Worm (Caenorhabditis elegans): ENCODE data around the gene srd-74.

The srd-74 gene

ce11 chrIII:11781800-11782199 is at the start of gene srd-74:
TSS of gene srd-74 (plus strand) at chrIII:11782100.
- TF ChIP-seq tra-4 (tag; optimal IDR thresholded peaks at IDR 0.05) (no peak), ceh-36 (tag; optimal IDR thresholded peaks at IDR 0.05) (no peak), tbx-37 (GFP tag; conservative IDR thresholded peaks at IDR 0.05) (no peak), B0310.2 (tag; optimal IDR thresholded peaks at IDR 0.05) (no peak), hmg-4 (GFP tag; optimal IDR thresholded peaks at IDR 0.05) (no peak), hmbx-1 (tag; optimal IDR thresholded peaks at IDR 0.05) (no peak), ama-1 (optimal IDR thresholded peaks at IDR 0.05) (no peak)

ce11 chrIII:11732943-11733342 is 49.0 kb upstream of the srd-74 start:
- TF ChIP-seq ama-1 (optimal IDR thresholded peaks at IDR 0.05) (no peak), hmbx-1 (tag; optimal IDR thresholded peaks at IDR 0.05) (no peak), ceh-13 (GFP tag; optimal IDR thresholded peaks at IDR 0.05) (no peak), hmg-4 (GFP tag; optimal IDR thresholded peaks at IDR 0.05) (no peak), ets-7 (tag; optimal IDR thresholded peaks at IDR 0.05) (no peak), pes-1 (GFP tag; IDR thresholded peaks at IDR 0.05) (no peak), flt-1 (GFP tag; IDR thresholded peaks at IDR 0.05) (no peak)

- TF ChIP-seq tra-4 (tag; optimal IDR thresholded peaks at IDR 0.05): no peak
- no peak for TF ChIP-seq B0310.2 (tag; optimal IDR thresholded peaks at IDR 0.05)
- no peak for TF ChIP-seq ceh-13 (GFP tag; optimal IDR thresholded peaks at IDR 0.05)
- TF ChIP-seq ceh-36 (tag; optimal IDR thresholded peaks at IDR 0.05): no peak
- TF ChIP-seq scrt-1 (GFP tag; IDR thresholded peaks at IDR 0.05): no peak
- TF ChIP-seq tbx-11 (GFP tag; IDR thresholded peaks at IDR 0.05): no peak
- no peak for TF ChIP-seq hnd-1 (tag; optimal IDR thresholded peaks at IDR 0.05)
- TF ChIP-seq ets-7 (tag; optimal IDR thresholded peaks at IDR 0.05): no peak
- no peak for TF ChIP-seq ama-1 (optimal IDR thresholded peaks at IDR 0.05)
- no peak for TF ChIP-seq tbx-37 (GFP tag; conservative IDR thresholded peaks at IDR 0.05)
- TF ChIP-seq hmg-4 (GFP tag; optimal IDR thresholded peaks at IDR 0.05): no peak
- no peak for TF ChIP-seq aly-1 (tag; optimal IDR thresholded peaks at IDR 0.05)
- TF ChIP-seq hmbx-1 (tag; optimal IDR thresholded peaks at IDR 0.05): no peak
- no peak for TF ChIP-seq pes-1 (GFP tag; IDR thresholded peaks at IDR 0.05)
- TF ChIP-seq sea-1 (GFP tag; conservative IDR thresholded peaks at IDR 0.05): no peak
- TF ChIP-seq F13C5.2 (tag; optimal IDR thresholded peaks at IDR 0.05): no peak
- no peak for TF ChIP-seq flt-1 (GFP tag; IDR thresholded peaks at IDR 0.05)
These were observed 44.4 kb upstream of the srd-74 start, which contains the start of gene sup-1 for ce11 chrIII:11737527-11737926. TSS of gene sup-1 (minus strand) at chrIII:11737627.

- TF ChIP-seq ceh-13 (GFP tag; optimal IDR thresholded peaks at IDR 0.05): no peak
- TF ChIP-seq aly-1 (tag; optimal IDR thresholded peaks at IDR 0.05): no peak
- TF ChIP-seq hmg-4 (GFP tag; optimal IDR thresholded peaks at IDR 0.05): no peak
- no peak for TF ChIP-seq hnd-1 (tag; optimal IDR thresholded peaks at IDR 0.05)
- TF ChIP-seq flt-1 (GFP tag; IDR thresholded peaks at IDR 0.05): no peak
- TF ChIP-seq F13C5.2 (tag; optimal IDR thresholded peaks at IDR 0.05): no peak
- TF ChIP-seq sea-1 (GFP tag; conservative IDR thresholded peaks at IDR 0.05): no peak
- TF ChIP-seq ets-7 (tag; optimal IDR thresholded peaks at IDR 0.05): no peak
These were observed 43.4 kb upstream of the srd-74 start for ce11 chrIII:11738482-11738881.

ce11 chrIII:11740868-11741267 is 41.0 kb upstream of the srd-74 start:
- no peak for TF ChIP-seq B0310.2 (tag; optimal IDR thresholded peaks at IDR 0.05)
- no peak for TF ChIP-seq scrt-1 (GFP tag; IDR thresholded peaks at IDR 0.05)
- no peak for TF ChIP-seq flt-1 (GFP tag; IDR thresholded peaks at IDR 0.05)
- no peak for TF ChIP-seq tbx-37 (GFP tag; conservative IDR thresholded peaks at IDR 0.05)
- no peak for TF ChIP-seq pes-1 (GFP tag; IDR thresholded peaks at IDR 0.05)
- TF ChIP-seq ama-1 (optimal IDR thresholded peaks at IDR 0.05): no peak
- no peak for TF ChIP-seq hmbx-1 (tag; optimal IDR thresholded peaks at IDR 0.05)

- no peak for TF ChIP-seq B0310.2 (tag; optimal IDR thresholded peaks at IDR 0.05)
- no peak for TF ChIP-seq tbx-11 (GFP tag; IDR thresholded peaks at IDR 0.05)
- no peak for TF ChIP-seq sea-1 (GFP tag; conservative IDR thresholded peaks at IDR 0.05)
- no peak for TF ChIP-seq tbx-37 (GFP tag; conservative IDR thresholded peaks at IDR 0.05)
These were observed 39.7 kb upstream of the srd-74 start for ce11 chrIII:11742191-11742590.

- TF ChIP-seq aly-1 (tag; optimal IDR thresholded peaks at IDR 0.05) (no peak), pes-1 (GFP tag; IDR thresholded peaks at IDR 0.05) (peak; percentile 59; the same call in 1 of the 2 replicates), tbx-37 (GFP tag; conservative IDR thresholded peaks at IDR 0.05) (peak; percentile 86), hnd-1 (tag; optimal IDR thresholded peaks at IDR 0.05) (peak; percentile 1)
These were observed 35.2 kb upstream of the srd-74 start, which contains the start of gene mrt-2 for ce11 chrIII:11746718-11747117. TSS of gene mrt-2 (plus strand) at chrIII:11746766.

ce11 chrIII:11750232-11750631 is 31.7 kb upstream of the srd-74 start:
- TF ChIP-seq ceh-36 (tag; optimal IDR thresholded peaks at IDR 0.05): no peak
- no peak for TF ChIP-seq flt-1 (GFP tag; IDR thresholded peaks at IDR 0.05)
- TF ChIP-seq tbx-11 (GFP tag; IDR thresholded peaks at IDR 0.05): no peak
- no peak for TF ChIP-seq sea-1 (GFP tag; conservative IDR thresholded peaks at IDR 0.05)
- no peak for TF ChIP-seq ets-7 (tag; optimal IDR thresholded peaks at IDR 0.05)
- no peak for TF ChIP-seq B0310.2 (tag; optimal IDR thresholded peaks at IDR 0.05)
- TF ChIP-seq ama-1 (optimal IDR thresholded peaks at IDR 0.05): no peak
- no peak for TF ChIP-seq tbx-37 (GFP tag; conservative IDR thresholded peaks at IDR 0.05)
- no peak for TF ChIP-seq hmg-4 (GFP tag; optimal IDR thresholded peaks at IDR 0.05)
- TF ChIP-seq scrt-1 (GFP tag; IDR thresholded peaks at IDR 0.05): no peak
- TF ChIP-seq pes-1 (GFP tag; IDR thresholded peaks at IDR 0.05): no peak
- TF ChIP-seq hmbx-1 (tag; optimal IDR thresholded peaks at IDR 0.05): no peak
- no peak for TF ChIP-seq hnd-1 (tag; optimal IDR thresholded peaks at IDR 0.05)
- TF ChIP-seq tra-4 (tag; optimal IDR thresholded peaks at IDR 0.05): no peak

ce11 chrIII:11750817-11751216 is 31.1 kb upstream of the srd-74 start:
- TF ChIP-seq B0310.2 (tag; optimal IDR thresholded peaks at IDR 0.05): no peak
- TF ChIP-seq ceh-13 (GFP tag; optimal IDR thresholded peaks at IDR 0.05): no peak
- TF ChIP-seq ets-7 (tag; optimal IDR thresholded peaks at IDR 0.05): no peak
- no peak for TF ChIP-seq tbx-11 (GFP tag; IDR thresholded peaks at IDR 0.05)
- no peak for TF ChIP-seq aly-1 (tag; optimal IDR thresholded peaks at IDR 0.05)
- no peak for TF ChIP-seq pes-1 (GFP tag; IDR thresholded peaks at IDR 0.05)
- no peak for TF ChIP-seq hnd-1 (tag; optimal IDR thresholded peaks at IDR 0.05)
- no peak for TF ChIP-seq flt-1 (GFP tag; IDR thresholded peaks at IDR 0.05)
